Worm (Caenorhabditis elegans) whole organism, L2 larva: Measurements from ENCODE around the gene F19F10.11.

Experiments used
- ZK546.5 ChIP-seq: sonication (generic microtip); optimal IDR thresholded peaks from 2 replicates; lab custom pipeline; 2017; ENCODE audit warnings: missing biosample characterization, missing genetic modification characterization
- ama-1 ChIP-seq: fragments of 150-350 bp; optimal IDR thresholded peaks from 2 replicates; lab custom pipeline; 2018; ENCODE audit warnings: inconsistent platforms
- fos-1 ChIP-seq: fragments of 150-350 bp; optimal IDR thresholded peaks from 2 replicates; lab custom pipeline; 2014; ENCODE audit warnings: missing biosample characterization, missing genetic modification characterization
- lin-11 ChIP-seq: fragments of 150-350 bp; sonication (generic microtip); optimal IDR thresholded peaks from 2 replicates; lab custom pipeline; 2014; ENCODE audit warnings: missing biosample characterization, missing genetic modification characterization, inconsistent platforms, mixed read lengths
- lin-39 ChIP-seq: fragments of 150-350 bp; optimal IDR thresholded peaks from 2 replicates; lab custom pipeline; 2014; ENCODE audit warnings: missing biosample characterization, missing genetic modification reagents, missing genetic modification characterization
- sma-9 ChIP-seq, 2 experiments: fragments of 150-350 bp in 1 of 2; sonication (generic microtip) in 1 of 2; optimal IDR thresholded peaks; 2 replicates each; lab custom pipeline; 2014 to 2016; ENCODE audit warnings: missing genetic modification characterization in 2 of 2, mild to moderate bottlenecking in 1 of 2, missing biosample characterization in 1 of 2, missing compliant biosample characterization in 1 of 2, missing genetic modification reagents in 1 of 2, moderate library complexity in 1 of 2
- snpc-4 ChIP-seq: fragments of 150-350 bp; optimal IDR thresholded peaks from 2 replicates; lab custom pipeline; 2014; ENCODE audit warnings: missing biosample characterization, missing genetic modification characterization

ce11 chrV:7629504-7629903, 42.0 kb upstream of the F19F10.11 start, which contains the start of gene srd-30:
- TF ChIP-seq lin-11 = no peak
- TF ChIP-seq snpc-4 (tag; lab: Kevin White, UChicago) = no peak
- TF ChIP-seq ZK546.5 (tag; lab: Kevin White, UChicago) = no peak
- no peak for TF ChIP-seq sma-9 (GFP tag; optimal IDR thresholded peaks at IDR 0.05; lab: Kevin White, UChicago)
- no peak for TF ChIP-seq sma-9 (tag; optimal IDR thresholded peaks at IDR 0.05; lab: Kevin White, UChicago)
- TF ChIP-seq fos-1 (tag; lab: Kevin White, UChicago) = no peak
- no peak for TF ChIP-seq ama-1 (lab: Kevin White, UChicago)
- TF ChIP-seq lin-39 (tag; lab: Kevin White, UChicago) = no peak
